Fruit fly (Drosophila melanogaster): ENCODE measurements around the gene Mcm6.

Mcm6 gene

DNA sequence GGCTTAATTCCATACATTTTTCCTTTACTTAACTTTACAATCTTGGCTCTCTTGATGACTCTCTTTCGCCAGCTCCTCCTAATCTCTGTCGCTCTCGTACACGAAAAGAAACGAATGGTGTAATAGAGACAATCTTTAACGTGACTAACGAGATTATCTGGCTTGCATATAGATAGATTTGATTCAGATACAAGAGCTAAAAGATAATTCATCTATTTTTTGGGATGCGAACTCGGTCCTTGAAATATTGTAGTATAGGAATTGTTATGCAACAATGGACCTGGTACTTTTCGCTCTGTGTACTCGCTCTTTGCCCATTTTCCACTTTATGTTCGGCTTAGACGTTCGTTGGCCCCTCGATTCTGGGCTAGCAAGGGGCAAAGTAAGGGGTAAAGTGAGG, 37.1 kb downstream of the Mcm6 start (continued):
- no peak for TF ChIP-seq D (optimal IDR thresholded peaks at IDR 0.05)
- peak; percentile 70 for TF ChIP-seq D (GFP tag; optimal IDR thresholded peaks at IDR 0.05)
- peak; percentile 41 for TF ChIP-seq CG2116 (GFP tag; optimal IDR thresholded peaks at IDR 0.05)
- TF ChIP-seq toy (GFP tag; IDR thresholded peaks at IDR 0.05): no peak
- TF ChIP-seq gsb (GFP tag; IDR thresholded peaks at IDR 0.05): no peak
- no peak for TF ChIP-seq pan (optimal IDR thresholded peaks at IDR 0.05)
- TF ChIP-seq pan (GFP tag; optimal IDR thresholded peaks at IDR 0.05 in 1 of 2, IDR thresholded peaks at IDR 0.05 in 1 of 2): peak in 1 of 2 experiments; percentile 78
- peak; percentile 24 for TF ChIP-seq TFAM (GFP tag; optimal IDR thresholded peaks at IDR 0.05)
- TF ChIP-seq ems (GFP tag; optimal IDR thresholded peaks at IDR 0.05): peak; percentile 64
- TF ChIP-seq CG10321 (GFP tag; IDR thresholded peaks at IDR 0.05): no peak
- TF ChIP-seq ase (GFP tag; IDR thresholded peaks at IDR 0.05): peak; percentile 44; the same call in 1 of the 3 replicates
- TF ChIP-seq so (GFP tag; IDR thresholded peaks at IDR 0.05): peak; percentile 79; the same call in 2 of the 3 replicates
- peak; percentile 58 for TF ChIP-seq CG10366 (GFP tag; IDR thresholded peaks at IDR 0.05)
- TF ChIP-seq tin (GFP tag; optimal IDR thresholded peaks at IDR 0.05): peak; percentile 66
- peak; percentile 87 for TF ChIP-seq CG2120 (GFP tag; optimal IDR thresholded peaks at IDR 0.05)
- peak; percentile 68 for TF ChIP-seq kay (GFP tag; optimal IDR thresholded peaks at IDR 0.05)
- TF ChIP-seq CG9437 (GFP tag; optimal IDR thresholded peaks at IDR 0.05): peak; percentile 66
- peak; percentile 74 for TF ChIP-seq Camta (GFP tag; optimal IDR thresholded peaks at IDR 0.05)
- peak; percentile 34; the same call in 1 of the 2 replicates for TF ChIP-seq CG1024 (GFP tag; IDR thresholded peaks at IDR 0.05)
- TF ChIP-seq Oli (tag; optimal IDR thresholded peaks at IDR 0.05): peak; percentile 85
- peak; percentile 68 for TF ChIP-seq CG6683 (GFP tag; optimal IDR thresholded peaks at IDR 0.05)
- TF ChIP-seq Ssrp (tag; optimal IDR thresholded peaks at IDR 0.05): peak; percentile 66
- no peak for TF ChIP-seq tll (GFP tag; optimal IDR thresholded peaks at IDR 0.05)
- TF ChIP-seq sens (GFP tag): peak; percentile 96
- peak; percentile 80 for TF ChIP-seq ind (GFP tag; optimal IDR thresholded peaks at IDR 0.05)
- peak; percentile 68 for TF ChIP-seq Hr3 (GFP tag; optimal IDR thresholded peaks at IDR 0.05)
- peak; percentile 63 for TF ChIP-seq ssp (GFP tag; IDR thresholded peaks at IDR 0.05)
- TF ChIP-seq CG8765 (GFP tag; IDR thresholded peaks at IDR 0.05): no peak; the same call in 1 of the 2 replicates
- 0 out of 3 replicates have a peak, but pooled peaks have one; percentile 30 for TF ChIP-seq sr (GFP tag; IDR thresholded peaks at IDR 0.05)
- peak; percentile 57 for TF ChIP-seq Bdp1 (GFP tag; optimal IDR thresholded peaks at IDR 0.05)
- peak; percentile 69 to 82 for TF ChIP-seq chif (GFP tag; optimal IDR thresholded peaks at IDR 0.05)
- TF ChIP-seq E2f1 (GFP tag; IDR thresholded peaks at IDR 0.05): peak; percentile 71
- no peak for TF ChIP-seq lbe (GFP tag; optimal IDR thresholded peaks at IDR 0.05)
- no peak for TF ChIP-seq prd (optimal IDR thresholded peaks at IDR 0.05)
- TF ChIP-seq prd (GFP tag; IDR thresholded peaks at IDR 0.05): peak; percentile 79
- TF ChIP-seq Mrtf (GFP tag; IDR thresholded peaks at IDR 0.05): peak; percentile 68; the same call in 2 of the 3 replicates
- TF ChIP-seq gfzf (GFP tag; optimal IDR thresholded peaks at IDR 0.05): no peak
- peak; percentile 84 for TF ChIP-seq grau (tag; optimal IDR thresholded peaks at IDR 0.05)
- no peak; the same call in 2 of the 3 replicates for TF ChIP-seq CG11456 (GFP tag; IDR thresholded peaks at IDR 0.05)
- TF ChIP-seq tna (GFP tag; IDR thresholded peaks at IDR 0.05; ENCODE audit: partially characterized antibody): no peak
- TF ChIP-seq sqz (GFP tag; optimal IDR thresholded peaks at IDR 0.05): peak; percentile 24
- peak; percentile 82 for TF ChIP-seq ATbp (GFP tag; optimal IDR thresholded peaks at IDR 0.05)
- TF ChIP-seq NFAT (GFP tag; IDR thresholded peaks at IDR 0.05): peak; percentile 54
- no peak for TF ChIP-seq stwl (tag; optimal IDR thresholded peaks at IDR 0.05)
- TF ChIP-seq Sry-δ (GFP tag; optimal IDR thresholded peaks at IDR 0.05): peak; percentile 28
- peak; percentile 62 for TF ChIP-seq CG11247 (GFP tag; IDR thresholded peaks at IDR 0.05)
- TF ChIP-seq CG1603 (tag; optimal IDR thresholded peaks at IDR 0.05): peak; percentile 91
- TF ChIP-seq D19A (tag; optimal IDR thresholded peaks at IDR 0.05): peak; percentile 70
- TF ChIP-seq CG13424 (tag; optimal IDR thresholded peaks at IDR 0.05): peak; percentile 79
- peak; percentile 84 for TF ChIP-seq nmo (GFP tag; optimal IDR thresholded peaks at IDR 0.05)
- no peak for TF ChIP-seq CG3726 (GFP tag; IDR thresholded peaks at IDR 0.05)
- TF ChIP-seq CG6813 (GFP tag; optimal IDR thresholded peaks at IDR 0.05): peak; percentile 74
